Fruit fly (Drosophila melanogaster) whole organism, wandering third instar larva: ENCODE measurements around the gene CG31493.

ENCODE experiments used
- Abd-B ChIP-seq: fragments of >200 bp; optimal IDR thresholded peaks from 2 replicates; lab custom pipeline; 2017; ENCODE audit warnings: missing biosample characterization, missing genetic modification characterization
- Dfd ChIP-seq: fragments of >200 bp; optimal IDR thresholded peaks from 2 replicates; lab custom pipeline; 2017; ENCODE audit warnings: missing biosample characterization, missing genetic modification characterization
- Jra ChIP-seq: sonication (Bioruptor generic); optimal IDR thresholded peaks from 2 replicates; lab custom pipeline; 2016; ENCODE audit warnings: missing biosample characterization, missing genetic modification characterization
- N ChIP-seq: fragments of >200 bp; optimal IDR thresholded peaks from 2 replicates; lab custom pipeline; 2018; ENCODE audit warnings: missing biosample characterization, missing external identifiers, missing genetic modification characterization
- OdsH ChIP-seq: fragments of 200-800 bp; sonication (Bioruptor generic); optimal IDR thresholded peaks from 2 replicates; lab custom pipeline; 2016; ENCODE audit warnings: missing biosample characterization, mild to moderate bottlenecking, missing genetic modification characterization
- dmrt93B ChIP-seq: fragments of 200-800 bp; sonication (Bioruptor generic); optimal IDR thresholded peaks from 2 replicates; lab custom pipeline; 2018; ENCODE audit warnings: missing biosample characterization, mild to moderate bottlenecking, missing genetic modification characterization
- ey ChIP-seq: fragments of 200-800 bp; sonication (Bioruptor generic); optimal IDR thresholded peaks from 2 replicates; lab custom pipeline; 2016; ENCODE audit warnings: missing biosample characterization, missing genetic modification characterization
- jim ChIP-seq: fragments of 175-275, 200-325 bp; sonication (Bioruptor generic); optimal IDR thresholded peaks from 2 replicates; lab custom pipeline; 2016; ENCODE audit warnings: missing biosample characterization, mild to moderate bottlenecking, missing genetic modification characterization
- lola ChIP-seq: fragments of >200 bp; optimal IDR thresholded peaks from 2 replicates; lab custom pipeline; 2017; ENCODE audit warnings: missing biosample characterization, missing genetic modification characterization
- woc ChIP-seq: sonication (Bioruptor generic); optimal IDR thresholded peaks from 2 replicates; lab custom pipeline; 2016; ENCODE audit warnings: missing biosample characterization, mild to moderate bottlenecking, missing genetic modification characterization

- TF ChIP-seq dmrt93B (GFP tag; lab: Kevin White, UChicago) (no peak), Jra (GFP tag; lab: Kevin White, UChicago) (no peak), ey (peak; percentile 21), N (no peak), lola (no peak), Abd-B (GFP tag; lab: Kevin White, UChicago) (no peak), woc (GFP tag; lab: Kevin White, UChicago) (peak; percentile 57), OdsH (GFP tag; lab: Kevin White, UChicago) (peak; percentile 31), Dfd (no peak), jim (GFP tag; lab: Kevin White, UChicago) (no peak)
Measured at dm6 chr3R:7171384-7172099, 40.2 kb downstream of the CG31493 start.
